Worm (Caenorhabditis elegans) whole organism, L4 larva: Measurements from ENCODE around the gene mes-2.
A peak's percentile ranks its signal among the peaks of the same experiment; 100 is the strongest.

ENCODE experiments used
- D1046.2 ChIP-seq: fragments of 200-800 bp; sonication (Bioruptor generic); IDR thresholded peaks from 2 replicates; pipeline ENCODE4 v1.3.6; 2022; ENCODE audit warnings: missing genetic modification characterization, missing compliant biosample characterization
- R02D3.7 ChIP-seq: fragments of 150-350 bp; sonication (generic microtip); optimal IDR thresholded peaks from 3 replicates; lab custom pipeline; 2014; ENCODE audit warnings: missing biosample characterization, missing genetic modification characterization
- T20F7.1 ChIP-seq: fragments of 200-800 bp; sonication (Bioruptor generic); optimal IDR thresholded peaks from 2 replicates; lab custom pipeline; 2018; ENCODE audit warnings: mild to moderate bottlenecking, missing genetic modification characterization, missing compliant biosample characterization
- T26A8.4 ChIP-seq: fragments of 200-800 bp; sonication (Bioruptor generic); IDR thresholded peaks from 2 replicates; pipeline ENCODE4 v1.3.6; 2022; ENCODE audit warnings: missing genetic modification characterization, missing compliant biosample characterization
- Y48G9A.11 ChIP-seq: fragments of 200-800 bp; sonication (Bioruptor generic); IDR thresholded peaks from 2 replicates; pipeline ENCODE4 v1.3.6; 2022; ENCODE audit warnings: missing genetic modification reagents, missing genetic modification characterization, missing compliant biosample characterization
- Y75B8A.6 ChIP-seq: fragments of 200-800 bp; sonication (Bioruptor generic); IDR thresholded peaks from 2 replicates; pipeline ENCODE4 v1.3.6; 2022; ENCODE audit warnings: missing genetic modification reagents, missing genetic modification characterization, missing compliant biosample characterization
- ZK546.5 ChIP-seq, 2 experiments: sonication (generic microtip); optimal IDR thresholded peaks; 2 replicates each; lab custom pipeline; 2017; ENCODE audit warnings: missing biosample characterization in 2 of 2, missing genetic modification characterization in 2 of 2
- aha-1 ChIP-seq: fragments of 150-350 bp; peaks from one replicate; lab custom pipeline; 2014; ENCODE audit warnings: missing biosample characterization, missing genetic modification characterization
- aly-2 ChIP-seq: sonication (generic microtip); optimal IDR thresholded peaks from 2 replicates; lab custom pipeline; 2018; ENCODE audit warnings: missing biosample characterization, missing genetic modification characterization
- arid-1 ChIP-seq: fragments of 200-800 bp; sonication (Bioruptor generic); conservative IDR thresholded peaks from 2 replicates; pipeline ENCODE4 v1.3.6; 2022; ENCODE audit warnings: missing genetic modification reagents, missing genetic modification characterization, missing compliant biosample characterization
- ceh-20 ChIP-seq: fragments of 200-800 bp; sonication (Bioruptor generic); IDR thresholded peaks from 2 replicates; pipeline ENCODE4 v1.3.6; 2022; ENCODE audit warnings: missing genetic modification reagents, missing genetic modification characterization, missing compliant biosample characterization
- ctbp-1 ChIP-seq: fragments of 200-800 bp; sonication (Bioruptor generic); IDR thresholded peaks from 2 replicates; pipeline ENCODE4 v1.3.6; 2022; ENCODE audit warnings: missing genetic modification reagents, missing genetic modification characterization, missing compliant biosample characterization
- daf-16 ChIP-seq, 3 experiments: sonication (generic microtip); optimal IDR thresholded peaks; 2 replicates each; lab custom pipeline; 2016 to 2017; ENCODE audit warnings: missing genetic modification characterization in 3 of 3, missing genetic modification reagents in 3 of 3, mild to moderate bottlenecking in 2 of 3, missing compliant biosample characterization in 2 of 3, missing biosample characterization in 1 of 3, moderate library complexity in 1 of 3
- dmd-6 ChIP-seq: fragments of 200-800 bp; sonication (Bioruptor generic); IDR thresholded peaks from 2 replicates; pipeline ENCODE4 v1.3.6; 2022; ENCODE audit warnings: missing genetic modification reagents, missing genetic modification characterization, missing compliant biosample characterization
- dmd-8 ChIP-seq: fragments of 200-800 bp; sonication (Bioruptor generic); IDR thresholded peaks from 2 replicates; pipeline ENCODE4 v1.3.6; 2022; ENCODE audit warnings: missing genetic modification characterization, missing compliant biosample characterization
- dpl-1 ChIP-seq: fragments of 150-350 bp; optimal IDR thresholded peaks from 2 replicates; lab custom pipeline; 2014; ENCODE audit warnings: missing biosample characterization, missing genetic modification reagents, missing genetic modification characterization
- dve-1 ChIP-seq: sonication (generic microtip); optimal IDR thresholded peaks from 2 replicates; lab custom pipeline; 2017; ENCODE audit warnings: antibody characterized with exemption, mild to moderate bottlenecking, missing genetic modification characterization, missing compliant biosample characterization; ENCODE audit not compliant: insufficient read depth
- egl-43 ChIP-seq: fragments of 200-800 bp; sonication (Bioruptor generic); IDR thresholded peaks from 2 replicates; pipeline ENCODE4 v1.3.6; 2022; ENCODE audit warnings: missing genetic modification reagents, missing genetic modification characterization, missing compliant biosample characterization
- fos-1 ChIP-seq: fragments of 150-350 bp; optimal IDR thresholded peaks from 2 replicates; lab custom pipeline; 2014; ENCODE audit warnings: missing biosample characterization, missing genetic modification characterization
- gei-8 ChIP-seq: fragments of 200-800 bp; sonication (Bioruptor generic); optimal IDR thresholded peaks from 2 replicates; lab custom pipeline; 2018; ENCODE audit warnings: mild to moderate bottlenecking, missing genetic modification characterization, missing compliant biosample characterization
- hif-1 ChIP-seq, 2 experiments: sonication (generic microtip); optimal IDR thresholded peaks; 2 replicates each; lab custom pipeline; 2016 to 2017; ENCODE audit warnings: missing compliant biosample characterization in 2 of 2, missing genetic modification characterization in 2 of 2, missing genetic modification reagents in 2 of 2, missing genotype in 2 of 2, mild to moderate bottlenecking in 1 of 2
- hlh-11 ChIP-seq: fragments of 200-800 bp; sonication (Bioruptor generic); optimal IDR thresholded peaks from 2 replicates; lab custom pipeline; 2018; ENCODE audit warnings: mild to moderate bottlenecking, missing genetic modification characterization, missing compliant biosample characterization
- hlh-30 ChIP-seq: sonication (generic microtip); optimal IDR thresholded peaks from 2 replicates; lab custom pipeline; 2017; ENCODE audit warnings: antibody characterized with exemption, mild to moderate bottlenecking, missing genetic modification characterization, missing compliant biosample characterization; ENCODE audit not compliant: insufficient read depth
- jun-1 ChIP-seq: fragments of 150-350 bp; optimal IDR thresholded peaks from 2 replicates; lab custom pipeline; 2014; ENCODE audit warnings: missing biosample characterization, missing genetic modification reagents, missing genetic modification characterization
- lin-15B ChIP-seq: fragments of 150-350 bp; sonication (generic microtip); optimal IDR thresholded peaks from 3 replicates; lab custom pipeline; 2014; ENCODE audit warnings: missing biosample characterization, missing genetic modification characterization
- lin-29 ChIP-seq: fragments of 200-800 bp; sonication (Bioruptor generic); IDR thresholded peaks from 2 replicates; pipeline ENCODE4 v1.3.6; 2022; ENCODE audit warnings: missing genetic modification reagents, missing genetic modification characterization, missing compliant biosample characterization
- lin-38 ChIP-seq: fragments of 200-800 bp; sonication (Bioruptor generic); IDR thresholded peaks from 2 replicates; pipeline ENCODE4 v1.3.6; 2022; ENCODE audit warnings: missing genetic modification reagents, missing genetic modification characterization, missing compliant biosample characterization
- lin-39 ChIP-seq: fragments of 150-350 bp; optimal IDR thresholded peaks from 2 replicates; lab custom pipeline; 2014; ENCODE audit warnings: missing biosample characterization, missing genetic modification reagents, missing genetic modification characterization
- madf-5 ChIP-seq, 2 experiments: fragments of 200-800 bp; sonication (Bioruptor generic); IDR thresholded peaks; 2 replicates each; pipeline ENCODE4 v1.3.6; 2022; ENCODE audit warnings: missing compliant biosample characterization in 2 of 2, missing genetic modification characterization in 2 of 2
- mdl-1 ChIP-seq, 2 experiments: fragments of 150-350 bp in 1 of 2; sonication (generic microtip) in 1 of 2; optimal IDR thresholded peaks; 2 replicates each; lab custom pipeline; 2014 to 2017; ENCODE audit warnings: missing biosample characterization in 2 of 2, missing genetic modification characterization in 2 of 2
- mxl-2 ChIP-seq: fragments of 200-800 bp; sonication (Bioruptor generic); conservative IDR thresholded peaks from 2 replicates; pipeline ENCODE4 v1.3.6; 2022; ENCODE audit warnings: missing genetic modification reagents, missing genetic modification characterization, missing compliant biosample characterization
- mxl-3 ChIP-seq: fragments of 200-800 bp; sonication (Bioruptor generic); optimal IDR thresholded peaks from 2 replicates; lab custom pipeline; 2018; ENCODE audit warnings: mild to moderate bottlenecking, missing genetic modification characterization, missing compliant biosample characterization
- nhr-10 ChIP-seq: fragments of 150-350 bp; optimal IDR thresholded peaks from 2 replicates; lab custom pipeline; 2014; ENCODE audit warnings: missing biosample characterization, missing genetic modification characterization
- nhr-111 ChIP-seq: fragments of 200-800 bp; sonication (Bioruptor generic); optimal IDR thresholded peaks from 2 replicates; lab custom pipeline; 2018; ENCODE audit warnings: mild to moderate bottlenecking, missing genetic modification characterization, missing compliant biosample characterization
- nhr-48 ChIP-seq: sonication (generic microtip); optimal IDR thresholded peaks from 2 replicates; lab custom pipeline; 2016; ENCODE audit warnings: mild to moderate bottlenecking, missing genetic modification characterization, missing compliant biosample characterization
- nhr-6 ChIP-seq: fragments of 150-350 bp; optimal IDR thresholded peaks from 2 replicates; lab custom pipeline; 2014; ENCODE audit warnings: missing biosample characterization, missing genetic modification characterization
- pha-4 ChIP-seq, 2 experiments: fragments of 150-350 bp in 1 of 2; fragments of 200-800 bp in 1 of 2; sonication (Bioruptor generic) in 1 of 2; IDR thresholded peaks in 1 of 2; optimal IDR thresholded peaks in 1 of 2; 2 replicates each; pipeline versions ENCODE4 v1.3.6 to Lab custom; 2014 to 2022; ENCODE audit warnings: missing genetic modification characterization in 2 of 2, missing genetic modification reagents in 2 of 2, missing biosample characterization in 1 of 2, missing compliant biosample characterization in 1 of 2
- rbr-2 ChIP-seq: sonication (generic microtip); optimal IDR thresholded peaks from 2 replicates; lab custom pipeline; 2016; ENCODE audit warnings: missing genotype, missing genetic modification characterization, missing compliant biosample characterization
- saeg-2 ChIP-seq: fragments of 200-800 bp; sonication (Bioruptor generic); IDR thresholded peaks from 2 replicates; pipeline ENCODE4 v1.3.6; 2022; ENCODE audit warnings: missing genetic modification reagents, missing genetic modification characterization, missing compliant biosample characterization
- sdz-12 ChIP-seq: fragments of 200-800 bp; sonication (Bioruptor generic); optimal IDR thresholded peaks from 2 replicates; lab custom pipeline; 2018; ENCODE audit warnings: mild to moderate bottlenecking, missing genetic modification characterization, missing compliant biosample characterization
- set-16 ChIP-seq: fragments of 200-800 bp; sonication (Bioruptor generic); IDR thresholded peaks from 2 replicates; pipeline ENCODE4 v1.3.6; 2022; ENCODE audit warnings: missing genetic modification reagents, missing genetic modification characterization, missing compliant biosample characterization
- snpc-1.2 ChIP-seq: fragments of 200-800 bp; sonication (Bioruptor generic); IDR thresholded peaks from 2 replicates; pipeline ENCODE4 v1.3.6; 2022; ENCODE audit warnings: missing genetic modification reagents, missing genetic modification characterization, missing compliant biosample characterization
- tag-97 ChIP-seq: fragments of 200-800 bp; sonication (Bioruptor generic); IDR thresholded peaks from 2 replicates; pipeline ENCODE4 v1.3.6; 2022; ENCODE audit warnings: missing genetic modification characterization, missing compliant biosample characterization
- unc-130 ChIP-seq: sonication (generic microtip); optimal IDR thresholded peaks from 2 replicates; lab custom pipeline; 2016; ENCODE audit warnings: missing genetic modification reagents, missing genetic modification characterization, missing compliant biosample characterization
- unc-39 ChIP-seq: sonication (generic microtip); optimal IDR thresholded peaks from 2 replicates; lab custom pipeline; 2017; ENCODE audit warnings: missing biosample characterization, missing genetic modification characterization
- zip-11 ChIP-seq: fragments of 200-800 bp; sonication (Bioruptor generic); IDR thresholded peaks from 2 replicates; pipeline ENCODE4 v1.3.6; 2022; ENCODE audit warnings: missing genetic modification characterization, missing compliant biosample characterization
- ztf-11 ChIP-seq: fragments of 150-350 bp; optimal IDR thresholded peaks from 2 replicates; lab custom pipeline; 2014; ENCODE audit warnings: missing biosample characterization, missing genetic modification characterization

Gene mes-2

DNA sequence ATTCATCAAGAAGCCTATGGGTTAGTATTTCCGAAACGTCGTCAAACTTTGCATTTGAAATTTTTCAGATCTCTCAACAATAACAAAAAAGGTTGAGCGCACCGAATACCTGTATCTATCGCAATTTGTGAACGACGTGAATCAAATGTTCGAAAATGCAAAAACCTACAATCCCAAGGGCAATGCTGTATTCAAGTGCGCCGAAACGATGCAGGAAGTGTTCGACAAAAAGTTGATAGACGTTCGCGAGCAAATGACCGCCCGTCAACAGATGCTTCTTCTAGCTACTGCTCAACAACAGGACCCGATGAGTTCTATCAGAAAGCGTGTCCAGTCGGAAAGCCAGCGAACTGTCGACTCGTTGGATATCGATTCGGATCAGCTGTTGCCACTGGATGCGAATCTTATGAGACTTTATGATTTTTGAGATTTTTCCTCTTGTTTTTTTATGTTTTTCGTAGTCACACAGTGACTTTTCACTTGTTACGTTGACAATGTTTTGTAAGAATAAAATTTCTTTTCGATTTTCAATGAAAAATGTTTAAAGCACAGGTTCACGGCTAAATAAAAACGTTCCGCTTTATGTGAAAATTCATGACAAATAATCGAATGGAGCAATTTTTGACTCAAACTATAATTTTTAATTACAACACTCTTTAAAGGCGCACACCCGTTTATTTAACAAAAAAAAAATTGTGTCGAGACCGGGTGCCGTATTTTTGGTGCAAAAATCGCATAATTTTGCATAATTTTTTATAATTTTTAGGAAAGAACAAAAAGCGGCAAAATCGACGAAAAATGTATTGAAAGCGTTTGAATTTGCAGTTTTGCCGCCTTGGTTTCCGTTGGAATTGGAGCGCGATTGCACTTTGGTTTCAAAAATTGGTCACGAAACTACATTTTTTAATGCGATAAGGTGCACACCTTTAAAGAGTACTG lies 23.8 kb downstream of the mes-2 start (continued):
- TF ChIP-seq set-16 (GFP tag; lab: Robert Waterston, UW) (no peak), R02D3.7 (no peak), nhr-48 (peak; percentile 27), dve-1 (tag; lab: Kevin White, UChicago) (peak; percentile 74), dmd-8 (GFP tag; lab: Robert Waterston, UW) (no peak), snpc-1.2 (0 out of 2 replicates have a peak, but pooled peaks have one; percentile 40), T20F7.1 (GFP tag; lab: Kevin White, UChicago) (no peak), hif-1 (tag; optimal IDR thresholded peaks at IDR 0.05; lab: Kevin White, UChicago) (peak in 1 of 2 experiments; percentile 48), nhr-6 (tag; lab: Kevin White, UChicago) (peak; percentile 17), gei-8 (GFP tag; lab: Kevin White, UChicago) (no peak), ceh-20 (GFP tag; lab: Robert Waterston, UW) (no peak), ctbp-1 (0 out of 2 replicates have a peak, but pooled peaks have one; percentile 62), nhr-10 (tag; lab: Kevin White, UChicago) (no peak), dpl-1 (GFP tag; lab: Kevin White, UChicago) (peak; percentile 31), egl-43 (GFP tag; lab: Robert Waterston, UW) (peak; percentile 52), zip-11 (0 out of 2 replicates have a peak, but pooled peaks have one; percentile 5), lin-39 (tag; lab: Kevin White, UChicago) (no peak), aly-2 (no peak), mxl-3 (peak; percentile 32), lin-29 (peak; percentile 69), pha-4 (GFP tag; IDR thresholded peaks at IDR 0.05; lab: Robert Waterston, UW) (peak; percentile 75; the same call in 1 of the 2 replicates), pha-4 (tag; optimal IDR thresholded peaks at IDR 0.05; lab: Kevin White, UChicago) (peak; percentile 68), sdz-12 (no peak), madf-5 (GFP tag; IDR thresholded peaks at IDR 0.05; lab: Robert Waterston, UW) (peak in 1 of 2 experiments; percentile 4; a peak in 1 of 4 replicates), dmd-6 (GFP tag; lab: Robert Waterston, UW) (no peak), D1046.2 (0 out of 2 replicates have a peak, but pooled peaks have one; percentile 9), mdl-1 (tag; optimal IDR thresholded peaks at IDR 0.05; lab: Kevin White, UChicago) (peak in 1 of 2 experiments; percentile 16), mxl-2 (no peak), hlh-11 (tag; lab: Kevin White, UChicago) (peak; percentile 63), unc-39 (tag; lab: Kevin White, UChicago) (no peak), jun-1 (tag; lab: Kevin White, UChicago) (no peak), unc-130 (GFP tag; lab: Kevin White, UChicago) (no peak), Y48G9A.11 (GFP tag; lab: Robert Waterston, UW) (no peak), aha-1 (peak; percentile 80), fos-1 (tag; lab: Kevin White, UChicago) (no peak), nhr-111 (no peak), T26A8.4 (GFP tag; lab: Robert Waterston, UW) (peak; percentile 95), Y75B8A.6 (GFP tag; lab: Robert Waterston, UW) (no peak), tag-97 (GFP tag; lab: Robert Waterston, UW) (no peak), saeg-2 (peak; percentile 76), hlh-30 (peak; percentile 61), lin-38 (GFP tag; lab: Robert Waterston, UW) (peak; percentile 72), lin-15B (no peak), ZK546.5 (tag; optimal IDR thresholded peaks at IDR 0.05; lab: Kevin White, UChicago) (no peak), rbr-2 (tag; lab: Kevin White, UChicago) (peak; percentile 40), daf-16 (GFP tag; optimal IDR thresholded peaks at IDR 0.05; lab: Kevin White, UChicago) (no peak), daf-16 (tag; optimal IDR thresholded peaks at IDR 0.05; lab: Kevin White, UChicago) (peak; percentile 43), arid-1 (GFP tag; lab: Robert Waterston, UW) (0 out of 2 replicates have a peak, but pooled peaks have one; percentile 42), ztf-11 (tag; lab: Kevin White, UChicago) (no peak)
